Worm (Caenorhabditis elegans) whole organism, L2 larva: ENCODE measurements around the gene lec-12.

Source experiments
- C34F6.9 ChIP-seq: fragments of 150-350 bp; optimal IDR thresholded peaks from 2 replicates; lab custom pipeline; 2014; ENCODE audit warnings: missing biosample characterization, missing genetic modification characterization
- F13H6.1 ChIP-seq: sonication (generic microtip); optimal IDR thresholded peaks from 2 replicates; lab custom pipeline; 2016; ENCODE audit warnings: missing genetic modification characterization, missing compliant biosample characterization
- R02D3.7 ChIP-seq: fragments of 150-350 bp; optimal IDR thresholded peaks from 2 replicates; lab custom pipeline; 2014; ENCODE audit warnings: missing biosample characterization, missing genetic modification characterization
- Y55F3AM.14 ChIP-seq: fragments of 200-800 bp; sonication (Bioruptor generic); optimal IDR thresholded peaks from 2 replicates; lab custom pipeline; 2018; ENCODE audit warnings: mild to moderate bottlenecking, missing genetic modification characterization, missing compliant biosample characterization
- ZK546.5 ChIP-seq: sonication (generic microtip); optimal IDR thresholded peaks from 2 replicates; lab custom pipeline; 2017; ENCODE audit warnings: missing biosample characterization, missing genetic modification characterization
- alr-1 ChIP-seq: fragments of 150-350 bp; optimal IDR thresholded peaks from 2 replicates; lab custom pipeline; 2014; ENCODE audit warnings: missing biosample characterization, missing genetic modification characterization
- aly-2 ChIP-seq: fragments of 150-350 bp; optimal IDR thresholded peaks from 2 replicates; lab custom pipeline; 2014; ENCODE audit warnings: missing biosample characterization, missing genetic modification characterization
- ama-1 ChIP-seq: fragments of 150-350 bp; optimal IDR thresholded peaks from 2 replicates; lab custom pipeline; 2018; ENCODE audit warnings: inconsistent platforms
- blmp-1 ChIP-seq: sonication (generic microtip); optimal IDR thresholded peaks from 2 replicates; lab custom pipeline; 2017; ENCODE audit warnings: missing genetic modification characterization, mild to moderate bottlenecking, missing compliant biosample characterization, antibody characterized with exemption, moderate library complexity; ENCODE audit not compliant: insufficient read depth
- crh-2 ChIP-seq: sonication (generic microtip); optimal IDR thresholded peaks from 2 replicates; lab custom pipeline; 2017; ENCODE audit warnings: missing biosample characterization, missing genetic modification characterization
- dmd-4 ChIP-seq: sonication (generic microtip); optimal IDR thresholded peaks from 2 replicates; lab custom pipeline; 2017; ENCODE audit warnings: missing biosample characterization, missing genetic modification characterization
- egl-27 ChIP-seq: sonication (generic microtip); optimal IDR thresholded peaks from 3 replicates; lab custom pipeline; 2017; ENCODE audit warnings: missing biosample characterization, missing genetic modification reagents, missing genetic modification characterization
- elt-3 ChIP-seq: sonication (generic microtip); optimal IDR thresholded peaks from 2 replicates; lab custom pipeline; 2017; ENCODE audit warnings: missing biosample characterization, missing genetic modification characterization
- fos-1 ChIP-seq: fragments of 150-350 bp; optimal IDR thresholded peaks from 2 replicates; lab custom pipeline; 2014; ENCODE audit warnings: missing biosample characterization, missing genetic modification characterization
- gmeb-1 ChIP-seq: fragments of 150-350 bp; optimal IDR thresholded peaks from 2 replicates; lab custom pipeline; 2014; ENCODE audit warnings: missing biosample characterization, missing genetic modification characterization
- lin-11 ChIP-seq: fragments of 150-350 bp; sonication (generic microtip); optimal IDR thresholded peaks from 2 replicates; lab custom pipeline; 2014; ENCODE audit warnings: missing biosample characterization, missing genetic modification characterization, inconsistent platforms, mixed read lengths
- lin-13 ChIP-seq: fragments of 150-350 bp; optimal IDR thresholded peaks from 2 replicates; lab custom pipeline; 2014; ENCODE audit warnings: missing biosample characterization, missing genetic modification reagents, missing genetic modification characterization
- lsy-2 ChIP-seq, 2 experiments: fragments of 150-350 bp in 1 of 2; sonication (generic microtip) in 1 of 2; optimal IDR thresholded peaks; 2 replicates each; lab custom pipeline; 2014 to 2017; ENCODE audit warnings: missing biosample characterization in 2 of 2, missing genetic modification characterization in 2 of 2
- mab-5 ChIP-seq: fragments of 150-350 bp; optimal IDR thresholded peaks from 2 replicates; lab custom pipeline; 2014; ENCODE audit warnings: missing biosample characterization, missing genetic modification characterization
- mdl-1 ChIP-seq, 2 experiments: fragments of 150-350 bp in 1 of 2; sonication (generic microtip) in 1 of 2; optimal IDR thresholded peaks; 2 replicates each; lab custom pipeline; 2017; ENCODE audit warnings: missing biosample characterization in 2 of 2, missing genetic modification characterization in 2 of 2
- nhr-10 ChIP-seq: sonication (generic microtip); optimal IDR thresholded peaks from 2 replicates; lab custom pipeline; 2017; ENCODE audit warnings: missing biosample characterization, missing genetic modification characterization
- nhr-11 ChIP-seq: fragments of 150-350 bp; optimal IDR thresholded peaks from 2 replicates; lab custom pipeline; 2014; ENCODE audit warnings: missing biosample characterization, missing genetic modification characterization
- nhr-129 ChIP-seq: fragments of 150-350 bp; optimal IDR thresholded peaks from 2 replicates; lab custom pipeline; 2014; ENCODE audit warnings: missing biosample characterization, missing genetic modification characterization
- nhr-23 ChIP-seq: fragments of 150-350 bp; optimal IDR thresholded peaks from 2 replicates; lab custom pipeline; 2014; ENCODE audit warnings: missing biosample characterization, missing genetic modification reagents, missing genetic modification characterization
- nhr-237 ChIP-seq: fragments of 150-350 bp; optimal IDR thresholded peaks from 2 replicates; lab custom pipeline; 2014; ENCODE audit warnings: missing biosample characterization, missing genetic modification characterization
- nhr-25 ChIP-seq: fragments of 150-350 bp; sonication (generic microtip); optimal IDR thresholded peaks from 3 replicates; lab custom pipeline; 2014; ENCODE audit warnings: missing biosample characterization, missing genetic modification characterization
- nhr-6 ChIP-seq: fragments of 150-350 bp; optimal IDR thresholded peaks from 2 replicates; lab custom pipeline; 2014; ENCODE audit warnings: missing biosample characterization, missing genetic modification characterization
- nhr-77 ChIP-seq: fragments of 150-350 bp; optimal IDR thresholded peaks from 2 replicates; lab custom pipeline; 2014; ENCODE audit warnings: missing biosample characterization, missing genetic modification characterization
- sem-4 ChIP-seq: fragments of 150-350 bp; optimal IDR thresholded peaks from 2 replicates; lab custom pipeline; 2014; ENCODE audit warnings: missing biosample characterization, missing genetic modification reagents, missing genetic modification characterization
- skn-1 ChIP-seq: sonication (generic microtip); optimal IDR thresholded peaks from 2 replicates; lab custom pipeline; 2017; ENCODE audit warnings: missing biosample characterization, missing genetic modification characterization
- sma-3 ChIP-seq: sonication (generic microtip); optimal IDR thresholded peaks from 2 replicates; lab custom pipeline; 2016; ENCODE audit warnings: missing genetic modification reagents, missing genetic modification characterization, missing compliant biosample characterization
- sma-9 ChIP-seq, 2 experiments: fragments of 150-350 bp in 1 of 2; sonication (generic microtip) in 1 of 2; optimal IDR thresholded peaks; 2 replicates each; lab custom pipeline; 2014 to 2016; ENCODE audit warnings: missing genetic modification characterization in 2 of 2, mild to moderate bottlenecking in 1 of 2, missing biosample characterization in 1 of 2, missing compliant biosample characterization in 1 of 2, missing genetic modification reagents in 1 of 2, moderate library complexity in 1 of 2
- snpc-4 ChIP-seq: fragments of 150-350 bp; optimal IDR thresholded peaks from 2 replicates; lab custom pipeline; 2014; ENCODE audit warnings: missing biosample characterization, missing genetic modification characterization
- unc-55 ChIP-seq: fragments of 150-350 bp; sonication (generic microtip); optimal IDR thresholded peaks from 3 replicates; lab custom pipeline; 2014; ENCODE audit warnings: missing biosample characterization, missing genetic modification reagents, missing genetic modification characterization
- unc-62 ChIP-seq: fragments of 150-350 bp; optimal IDR thresholded peaks from 2 replicates; lab custom pipeline; 2014; ENCODE audit warnings: missing biosample characterization, missing genetic modification reagents, missing genetic modification characterization
- ztf-11 ChIP-seq: sonication (generic microtip); optimal IDR thresholded peaks from 2 replicates; lab custom pipeline; 2017; ENCODE audit warnings: missing biosample characterization, missing genetic modification characterization
- ztf-4 ChIP-seq: fragments of 150-350 bp; optimal IDR thresholded peaks from 2 replicates; lab custom pipeline; 2014; ENCODE audit warnings: missing biosample characterization, missing genetic modification characterization

Gene lec-12

DNA sequence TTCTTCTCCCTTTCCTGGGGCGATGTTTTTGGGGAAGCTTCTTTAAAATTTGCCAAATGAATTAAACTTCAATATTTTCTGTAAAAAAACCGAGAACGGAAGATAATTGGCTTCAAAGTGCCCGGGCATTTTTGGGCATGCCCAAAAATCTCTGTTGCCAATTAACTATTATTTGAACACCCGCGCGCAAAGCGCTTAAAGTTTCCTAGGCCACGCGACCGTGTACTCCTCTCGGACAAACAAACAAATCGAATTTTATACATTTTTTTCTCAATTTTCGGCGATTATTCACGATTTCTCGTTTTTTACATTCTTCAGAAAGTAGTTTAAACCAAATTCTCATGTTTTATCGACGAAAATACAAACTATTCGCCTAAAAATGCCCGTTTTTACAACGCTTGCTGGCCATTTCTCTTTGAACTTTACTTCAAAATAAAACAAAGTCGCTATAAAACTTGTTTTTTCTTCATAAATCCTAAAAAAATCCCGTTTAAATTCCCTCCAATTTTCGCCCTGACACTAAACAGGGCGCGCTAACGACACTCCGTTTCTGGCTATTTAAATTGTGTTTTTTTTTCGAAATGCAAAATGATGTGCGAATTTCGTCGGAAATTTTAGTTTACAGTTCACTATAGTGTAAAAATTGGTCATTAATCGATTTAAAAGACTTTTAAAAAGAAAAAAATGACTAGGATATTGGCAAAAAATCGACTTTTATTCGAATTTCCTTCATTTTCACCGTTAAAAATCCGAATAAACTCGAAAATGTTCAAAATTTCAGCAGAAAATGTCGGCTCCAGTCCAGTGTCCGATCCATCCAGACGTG, 47.9 kb upstream of the lec-12 start, which contains the start of gene ttb-1:
Gene ttb-1, plus strand, starts transcription at position 776 of the 826 bp plus-strand sequence.
- TF ChIP-seq gmeb-1 (peak; percentile 94), F13H6.1 (peak; percentile 6), crh-2 (tag; lab: Kevin White, UChicago) (peak; percentile 40), lsy-2 (tag; optimal IDR thresholded peaks at IDR 0.05; lab: Kevin White, UChicago) (peak in 1 of 2 experiments; percentile 76), egl-27 (tag; lab: Kevin White, UChicago) (peak; percentile 7), ZK546.5 (tag; lab: Kevin White, UChicago) (no peak), C34F6.9 (peak; percentile 67), nhr-129 (tag; lab: Kevin White, UChicago) (peak; percentile 37), snpc-4 (tag; lab: Kevin White, UChicago) (peak; percentile 32), sma-3 (GFP tag; lab: Kevin White, UChicago) (peak; percentile 28), mab-5 (tag; lab: Kevin White, UChicago) (no peak), nhr-237 (no peak), unc-55 (GFP tag; lab: Kevin White, UChicago) (peak; percentile 66), lin-13 (GFP tag; lab: Kevin White, UChicago) (peak; percentile 26)

DNA sequence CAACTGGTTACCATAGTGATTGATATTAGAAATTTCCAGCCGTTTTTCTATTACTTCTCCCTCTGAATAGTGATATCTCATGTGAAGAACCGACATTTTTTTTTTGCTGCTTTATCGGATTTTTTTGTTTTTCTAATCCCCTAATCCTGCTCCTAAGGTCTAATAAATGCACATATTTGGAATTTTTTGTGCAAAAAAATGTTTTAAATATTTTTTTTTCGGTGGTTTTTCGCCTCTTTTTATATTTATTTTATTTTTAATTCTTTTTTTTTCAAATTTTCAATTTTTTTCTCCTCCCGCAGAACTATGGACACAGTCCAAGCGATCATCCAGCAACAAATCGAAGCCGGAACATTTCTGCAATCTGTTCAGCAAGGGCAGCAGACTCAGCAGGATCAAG, 37.5 kb upstream of the lec-12 start, which contains the start of gene Y108G3AL.2:
Gene Y108G3AL.2, plus strand, starts transcription at position 301 of the 400 bp plus-strand sequence.
- TF ChIP-seq gmeb-1 (no peak), nhr-23 (tag; lab: Kevin White, UChicago) (no peak), blmp-1 (tag; lab: Kevin White, UChicago) (no peak), Y55F3AM.14 (GFP tag; lab: Kevin White, UChicago) (no peak), nhr-25 (tag; lab: Kevin White, UChicago) (no peak), fos-1 (tag; lab: Kevin White, UChicago) (no peak), lin-11 (no peak), nhr-77 (tag; lab: Kevin White, UChicago) (no peak)

ce11 chrV:172110-172509, 32.1 kb upstream of the lec-12 start, which contains the start of gene cfap-36:
Gene cfap-36, minus strand, starts transcription at chrV:172210.
- TF ChIP-seq gmeb-1 (no peak), ztf-11 (tag; lab: Kevin White, UChicago) (no peak), unc-62 (GFP tag; lab: Kevin White, UChicago) (no peak)
- TF ChIP-seq, all 48 proteins: peak for 0

ce11 chrV:173437-173836, 30.7 kb upstream of the lec-12 start:
- TF ChIP-seq lin-11 (no peak), mab-5 (tag; lab: Kevin White, UChicago) (no peak), mdl-1 (tag; optimal IDR thresholded peaks at IDR 0.05; lab: Kevin White, UChicago) (no peak), R02D3.7 (tag; lab: Kevin White, UChicago) (no peak), nhr-129 (tag; lab: Kevin White, UChicago) (no peak), nhr-6 (tag; lab: Kevin White, UChicago) (no peak), elt-3 (tag; lab: Kevin White, UChicago) (no peak), nhr-25 (tag; lab: Kevin White, UChicago) (no peak), snpc-4 (tag; lab: Kevin White, UChicago) (no peak), unc-55 (GFP tag; lab: Kevin White, UChicago) (no peak), alr-1 (tag; lab: Kevin White, UChicago) (no peak), unc-62 (GFP tag; lab: Kevin White, UChicago) (no peak), dmd-4 (tag; lab: Kevin White, UChicago) (no peak), ama-1 (no peak), aly-2 (tag; lab: Kevin White, UChicago) (no peak), C34F6.9 (no peak), skn-1 (tag; lab: Kevin White, UChicago) (no peak), nhr-10 (no peak)

DNA sequence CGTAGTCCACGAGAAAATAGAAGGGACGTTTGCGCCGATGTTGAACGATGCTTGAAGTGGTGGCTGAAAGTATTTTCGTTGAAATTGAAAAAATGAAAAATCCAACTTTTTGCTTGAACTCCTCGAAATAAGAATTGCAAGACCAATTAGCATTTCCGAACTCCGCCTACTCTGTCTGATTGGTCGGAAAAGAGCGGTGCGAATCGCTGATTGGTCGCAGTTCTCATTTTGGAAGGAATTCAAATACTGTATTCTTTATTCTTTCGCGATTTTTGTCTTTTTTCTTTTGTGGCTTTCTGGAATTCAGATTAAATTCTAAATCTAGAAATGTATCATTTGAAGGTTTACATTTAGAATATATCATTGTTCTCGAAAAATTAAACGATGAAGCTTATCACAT, 29.7 kb upstream of the lec-12 start:
- TF ChIP-seq nhr-77 (tag; lab: Kevin White, UChicago) = no peak
- no peak for TF ChIP-seq nhr-10
- no peak for TF ChIP-seq C34F6.9
- no peak for TF ChIP-seq sem-4 (tag; lab: Kevin White, UChicago)
- TF ChIP-seq lin-13 (GFP tag; lab: Kevin White, UChicago) = no peak
- no peak for TF ChIP-seq ztf-4 (tag; lab: Kevin White, UChicago)
- TF ChIP-seq snpc-4 (tag; lab: Kevin White, UChicago) = no peak
- TF ChIP-seq R02D3.7 (tag; lab: Kevin White, UChicago) = no peak
- no peak for TF ChIP-seq F13H6.1
- TF ChIP-seq nhr-11 (tag; lab: Kevin White, UChicago) = no peak
- TF ChIP-seq sma-9 (GFP tag; optimal IDR thresholded peaks at IDR 0.05; lab: Kevin White, UChicago) = no peak
- TF ChIP-seq sma-9 (tag; optimal IDR thresholded peaks at IDR 0.05; lab: Kevin White, UChicago) = no peak
- TF ChIP-seq, all 48 proteins: peak for 0
